Worm (Caenorhabditis elegans) whole organism, mixed stage, embryonic: Measurements from ENCODE around the gene efl-1.
"Not testable (repeated sequence)": the region's sequence is repeated elsewhere in the genome, so short reads cannot be mapped to it uniquely, and the experiment has no call there.

Experiments
- M03D4.4 ChIP-seq: sonication (generic microtip); optimal IDR thresholded peaks from 2 replicates; lab custom pipeline; 2017; ENCODE audit warnings: mild to moderate bottlenecking, missing genetic modification characterization, missing compliant biosample characterization
- bed-3 ChIP-seq: fragments of 200-800 bp; sonication (Bioruptor generic); optimal IDR thresholded peaks from 3 replicates; lab custom pipeline; 2018; ENCODE audit warnings: mild to moderate bottlenecking, missing genetic modification characterization, moderate library complexity, missing compliant biosample characterization
- blmp-1 ChIP-seq: fragments of 150-350 bp; optimal IDR thresholded peaks from 2 replicates; lab custom pipeline; 2014; ENCODE audit warnings: missing biosample characterization, missing genetic modification characterization
- ceh-39 ChIP-seq: fragments of 150-350 bp; optimal IDR thresholded peaks from 2 replicates; lab custom pipeline; 2014; ENCODE audit warnings: missing biosample characterization, missing genetic modification characterization
- ceh-43 ChIP-seq: fragments of 200-800 bp; sonication (Bioruptor generic); optimal IDR thresholded peaks from 2 replicates; lab custom pipeline; 2018; ENCODE audit warnings: mild to moderate bottlenecking, missing genetic modification characterization, moderate library complexity, missing compliant biosample characterization
- ces-1 ChIP-seq: fragments of 150-350 bp; optimal IDR thresholded peaks from 2 replicates; lab custom pipeline; 2014; ENCODE audit warnings: missing biosample characterization, missing genetic modification reagents, missing genetic modification characterization
- cnd-1 ChIP-seq: fragments of 200-800 bp; sonication (Bioruptor generic); optimal IDR thresholded peaks from 2 replicates; lab custom pipeline; 2018; ENCODE audit warnings: mild to moderate bottlenecking, missing genetic modification characterization, missing compliant biosample characterization
- drap-1 ChIP-seq: fragments of 200-800 bp; sonication (Bioruptor generic); optimal IDR thresholded peaks from 3 replicates; lab custom pipeline; 2018; ENCODE audit warnings: mild to moderate bottlenecking, missing genetic modification characterization, missing compliant biosample characterization
- elt-1 ChIP-seq: sonication (generic microtip); optimal IDR thresholded peaks from 2 replicates; lab custom pipeline; 2017; ENCODE audit warnings: missing genetic modification characterization, mild to moderate bottlenecking, missing compliant biosample characterization, antibody characterized with exemption, moderate library complexity, borderline replicate concordance; ENCODE audit not compliant: insufficient read depth
- elt-3 ChIP-seq: fragments of 150-350 bp; optimal IDR thresholded peaks from 2 replicates; lab custom pipeline; 2014; ENCODE audit warnings: missing biosample characterization, missing genetic modification characterization
- flh-1 ChIP-seq: fragments of 200-800 bp; sonication (Bioruptor generic); optimal IDR thresholded peaks from 2 replicates; lab custom pipeline; 2018; ENCODE audit warnings: mild to moderate bottlenecking, missing genetic modification characterization, moderate library complexity, missing compliant biosample characterization
- ham-2 ChIP-seq: fragments of 200-800 bp; sonication (Bioruptor generic); optimal IDR thresholded peaks from 2 replicates; lab custom pipeline; 2018; ENCODE audit warnings: mild to moderate bottlenecking, missing genetic modification characterization, missing compliant biosample characterization
- hlh-1 ChIP-seq: fragments of 150-350 bp; optimal IDR thresholded peaks from 2 replicates; lab custom pipeline; 2014; ENCODE audit warnings: missing biosample characterization, missing genetic modification reagents, missing genetic modification characterization
- lin-13 ChIP-seq: fragments of 150-350 bp; optimal IDR thresholded peaks from 2 replicates; lab custom pipeline; 2014; ENCODE audit warnings: missing biosample characterization, missing genetic modification characterization
- lin-32 ChIP-seq: fragments of 200-800 bp; sonication (Bioruptor generic); optimal IDR thresholded peaks from 2 replicates; lab custom pipeline; 2018; ENCODE audit warnings: mild to moderate bottlenecking, missing genetic modification characterization, missing compliant biosample characterization
- lsy-2 ChIP-seq: fragments of 150-350 bp; optimal IDR thresholded peaks from 2 replicates; lab custom pipeline; 2014; ENCODE audit warnings: missing biosample characterization, missing genetic modification characterization
- mab-5 ChIP-seq: fragments of 150-350 bp; optimal IDR thresholded peaks from 2 replicates; lab custom pipeline; 2014; ENCODE audit warnings: missing biosample characterization, missing genetic modification characterization
- mep-1 ChIP-seq: fragments of 150-350 bp; optimal IDR thresholded peaks from 2 replicates; lab custom pipeline; 2017; ENCODE audit warnings: missing biosample characterization, missing genetic modification reagents, missing genetic modification characterization, inconsistent platforms
- nhr-12 ChIP-seq: fragments of 150-350 bp; optimal IDR thresholded peaks from 2 replicates; lab custom pipeline; 2014; ENCODE audit warnings: missing biosample characterization, missing genetic modification characterization
- nhr-237 ChIP-seq: fragments of 150-350 bp; optimal IDR thresholded peaks from 2 replicates; lab custom pipeline; 2014; ENCODE audit warnings: missing biosample characterization, missing genetic modification characterization
- nhr-28 ChIP-seq: fragments of 150-350 bp; optimal IDR thresholded peaks from 2 replicates; lab custom pipeline; 2014; ENCODE audit warnings: missing biosample characterization, missing genetic modification characterization
- nhr-76 ChIP-seq: sonication (generic microtip); optimal IDR thresholded peaks from 2 replicates; lab custom pipeline; 2017; ENCODE audit warnings: missing biosample characterization, missing genetic modification characterization
- pha-4 ChIP-seq: fragments of 150-350 bp; optimal IDR thresholded peaks from 2 replicates; lab custom pipeline; 2018; ENCODE audit warnings: missing biosample characterization, missing genetic modification reagents, missing genetic modification characterization
- sem-2 ChIP-seq: fragments of 200-800 bp; sonication (Bioruptor generic); optimal IDR thresholded peaks from 2 replicates; lab custom pipeline; 2018; ENCODE audit warnings: mild to moderate bottlenecking, missing genetic modification characterization, missing compliant biosample characterization
- snpc-4 ChIP-seq: fragments of 150-350 bp; optimal IDR thresholded peaks from 2 replicates; lab custom pipeline; 2014; ENCODE audit warnings: missing biosample characterization, missing genetic modification characterization
- sptf-1 ChIP-seq: sonication (generic microtip); optimal IDR thresholded peaks from 2 replicates; lab custom pipeline; 2017; ENCODE audit warnings: mild to moderate bottlenecking, missing genetic modification characterization, moderate library complexity, missing compliant biosample characterization
- tbx-8 ChIP-seq: fragments of 200-800 bp; sonication (Bioruptor generic); optimal IDR thresholded peaks from 2 replicates; lab custom pipeline; 2018; ENCODE audit warnings: mild to moderate bottlenecking, missing genetic modification characterization, moderate library complexity, missing compliant biosample characterization
- unc-120 ChIP-seq: sonication (generic microtip); optimal IDR thresholded peaks from 2 replicates; lab custom pipeline; 2017; ENCODE audit warnings: missing genetic modification characterization, missing compliant biosample characterization; ENCODE audit not compliant: poor library complexity, severe bottlenecking
- unc-39 ChIP-seq: fragments of 150-350 bp; optimal IDR thresholded peaks from 2 replicates; lab custom pipeline; 2014; ENCODE audit warnings: missing biosample characterization, missing genetic modification characterization
- unc-62 ChIP-seq: fragments of 150-350 bp; optimal IDR thresholded peaks from 2 replicates; lab custom pipeline; 2014; ENCODE audit warnings: missing biosample characterization, missing genetic modification reagents, missing genetic modification characterization
- zip-8 ChIP-seq: fragments of 150-350 bp; optimal IDR thresholded peaks from 2 replicates; lab custom pipeline; 2014; ENCODE audit warnings: missing biosample characterization, missing genetic modification characterization
- ztf-11 ChIP-seq: fragments of 150-350 bp; optimal IDR thresholded peaks from 2 replicates; lab custom pipeline; 2014; ENCODE audit warnings: missing biosample characterization, missing genetic modification characterization

Gene efl-1

DNA sequence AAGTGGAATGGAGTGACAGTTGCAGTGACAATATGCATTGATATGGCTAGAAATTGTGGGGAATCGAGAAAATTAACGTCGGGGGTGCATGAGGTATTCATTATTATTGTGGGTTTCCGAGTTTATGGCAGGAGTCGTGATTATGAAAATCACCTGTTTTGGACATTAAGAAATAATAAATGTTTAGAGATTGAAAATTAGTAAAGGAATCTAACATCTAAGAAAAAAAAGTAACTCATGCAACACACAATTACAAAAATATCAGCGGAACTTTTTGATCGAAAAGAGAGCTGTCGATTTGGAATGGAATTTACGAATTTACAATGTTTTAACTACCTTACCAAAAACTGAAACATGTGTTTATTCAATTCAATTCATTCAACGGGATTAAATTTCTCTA is 10.7 kb downstream of the efl-1 start, which contains the start of gene srh-206:
Gene srh-206, minus strand, starts transcription at position 101 of the 400 bp plus-strand sequence.
- TF ChIP-seq nhr-237 (tag; lab: Kevin White, UChicago): no peak
- no peak for TF ChIP-seq ham-2
- no peak for TF ChIP-seq lin-32 (GFP tag; lab: Kevin White, UChicago)
- TF ChIP-seq tbx-8 (GFP tag; lab: Kevin White, UChicago): no peak
- no peak for TF ChIP-seq mep-1 (tag; lab: Kevin White, UChicago)
- TF ChIP-seq nhr-28 (tag; lab: Kevin White, UChicago): no peak

DNA sequence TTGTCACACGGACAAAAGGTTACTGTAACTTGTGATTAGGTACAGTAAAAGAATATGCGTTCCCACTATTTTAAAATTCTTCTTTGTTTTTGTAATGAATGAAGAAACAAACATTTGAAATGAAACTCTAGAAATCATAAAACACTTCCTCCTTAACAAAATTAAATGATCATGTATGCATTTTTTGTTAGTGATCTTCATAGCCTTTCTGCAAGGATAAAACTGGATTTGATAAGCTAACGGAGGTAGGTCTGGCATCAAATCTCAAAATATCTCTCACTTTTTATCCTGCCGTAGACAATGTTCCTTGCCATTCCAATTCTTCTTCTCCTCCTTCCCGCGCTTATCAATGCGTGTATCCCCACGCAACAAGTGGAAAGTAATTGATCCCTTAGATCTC is 14.0 kb downstream of the efl-1 start, which contains the start of gene clec-238:
Gene clec-238, plus strand, starts transcription at position 301 of the 400 bp plus-strand sequence.
- no peak for TF ChIP-seq lin-13 (tag; lab: Kevin White, UChicago)
- no peak for TF ChIP-seq unc-120
- no peak for TF ChIP-seq hlh-1 (tag; lab: Kevin White, UChicago)
- TF ChIP-seq blmp-1: no peak
- TF ChIP-seq ces-1 (GFP tag; lab: Kevin White, UChicago): no peak
- TF ChIP-seq unc-62 (GFP tag; lab: Kevin White, UChicago): no peak
- no peak for TF ChIP-seq elt-3
- TF ChIP-seq nhr-237 (tag; lab: Kevin White, UChicago): no peak
- TF ChIP-seq nhr-76 (tag; lab: Kevin White, UChicago): no peak
- TF ChIP-seq sem-2: no peak
- no peak for TF ChIP-seq lsy-2
- TF ChIP-seq nhr-28 (tag; lab: Kevin White, UChicago): no peak
- no peak for TF ChIP-seq flh-1 (GFP tag; lab: Kevin White, UChicago)
- no peak for TF ChIP-seq ztf-11 (tag; lab: Kevin White, UChicago)
- no peak for TF ChIP-seq snpc-4 (tag; lab: Kevin White, UChicago)
- no peak for TF ChIP-seq ceh-39 (tag; lab: Kevin White, UChicago)
- TF ChIP-seq pha-4 (tag; lab: Kevin White, UChicago): no peak
- no peak for TF ChIP-seq unc-39 (tag; lab: Kevin White, UChicago)
- no peak for TF ChIP-seq sptf-1 (tag; lab: Kevin White, UChicago)

DNA sequence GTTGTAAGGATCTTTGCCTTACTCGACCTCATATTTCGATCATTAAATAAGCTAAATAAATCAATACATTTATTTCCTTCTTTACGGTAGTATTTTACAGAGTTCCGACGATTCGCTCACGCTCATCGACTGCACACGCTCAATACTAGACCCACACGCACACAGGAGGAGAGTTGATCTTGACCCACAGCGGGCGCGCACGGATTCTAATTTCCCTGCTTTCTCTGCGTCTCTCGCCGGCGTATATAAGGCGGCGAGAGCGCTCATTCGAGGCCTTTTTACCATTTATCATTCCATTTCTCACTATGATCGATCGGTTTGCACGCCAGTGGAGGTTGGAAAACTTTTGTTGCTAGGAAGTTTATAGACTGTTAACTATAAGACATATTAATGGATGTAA is 15.4 kb downstream of the efl-1 start:
- TF ChIP-seq M03D4.4 (tag; lab: Kevin White, UChicago): no peak
- TF ChIP-seq ceh-43 (GFP tag; lab: Kevin White, UChicago): no peak
- TF ChIP-seq zip-8 (tag; lab: Kevin White, UChicago): no peak
- no peak for TF ChIP-seq lin-32 (GFP tag; lab: Kevin White, UChicago)
- no peak for TF ChIP-seq lin-13 (tag; lab: Kevin White, UChicago)
- no peak for TF ChIP-seq sem-2
- TF ChIP-seq nhr-76 (tag; lab: Kevin White, UChicago): no peak
- no peak for TF ChIP-seq cnd-1
- no peak for TF ChIP-seq unc-39 (tag; lab: Kevin White, UChicago)
- TF ChIP-seq nhr-12 (tag; lab: Kevin White, UChicago): no peak
- TF ChIP-seq snpc-4 (tag; lab: Kevin White, UChicago): no peak
- no peak for TF ChIP-seq nhr-237 (tag; lab: Kevin White, UChicago)
- no peak for TF ChIP-seq unc-62 (GFP tag; lab: Kevin White, UChicago)
- no peak for TF ChIP-seq drap-1 (GFP tag; lab: Kevin White, UChicago)
- no peak for TF ChIP-seq elt-1 (tag; lab: Kevin White, UChicago)
- TF ChIP-seq bed-3 (GFP tag; lab: Kevin White, UChicago): no peak

DNA sequence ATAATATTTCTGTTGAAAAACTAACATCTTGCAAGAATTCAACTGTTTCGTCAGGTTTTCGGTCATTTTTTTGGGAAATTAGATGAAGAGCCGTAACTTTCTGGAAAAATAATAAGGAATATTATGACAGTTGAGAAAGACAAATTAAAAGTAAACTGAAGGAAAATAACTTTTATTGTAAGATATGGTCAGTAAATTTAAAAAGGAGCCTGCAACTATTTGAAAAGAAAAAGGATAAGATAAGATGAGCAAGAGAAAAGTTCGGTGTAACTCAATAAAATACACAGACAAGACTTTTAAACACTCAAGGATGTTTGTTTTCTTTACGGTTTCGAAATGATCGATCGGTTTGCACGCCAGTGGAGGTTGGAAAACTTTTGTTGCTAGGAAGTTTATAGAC is 15.9 kb downstream of the efl-1 start, which contains the start of gene fbxa-111:
Gene fbxa-111, minus strand, starts transcription at position 101 of the 400 bp plus-strand sequence.
- not testable (repeated sequence) for TF ChIP-seq unc-62 (GFP tag; lab: Kevin White, UChicago); blmp-1; lin-13 (tag; lab: Kevin White, UChicago)

DNA sequence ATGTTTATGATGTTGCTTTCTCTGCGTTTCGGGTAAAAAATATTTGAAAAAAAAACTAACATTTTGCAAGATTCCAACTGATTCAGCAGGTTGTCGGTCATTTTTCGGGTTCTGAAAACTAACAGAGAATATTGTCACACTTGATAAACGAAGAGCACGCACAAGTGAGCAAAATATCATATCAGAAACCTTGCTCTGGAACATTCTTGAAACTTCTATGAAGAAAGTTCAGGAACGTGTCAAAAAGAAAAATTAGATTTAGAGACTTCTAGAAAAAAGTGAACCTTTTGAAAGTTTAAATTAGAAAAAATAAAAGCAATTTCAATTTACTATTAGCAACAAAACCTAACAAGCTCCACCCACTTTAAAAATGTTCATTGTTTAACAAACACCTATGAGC is 17.5 kb downstream of the efl-1 start, which contains the start of gene fbxa-112:
Gene fbxa-112, minus strand, starts transcription at position 101 of the 400 bp plus-strand sequence.
- not testable (repeated sequence) for TF ChIP-seq mab-5; nhr-237 (tag; lab: Kevin White, UChicago); zip-8 (tag; lab: Kevin White, UChicago)
